Fruit fly (Drosophila melanogaster): ENCODE measurements around the gene CG15169.

The CG15169 gene

dm6 chr2L:19024744-19025059, 33.9 kb downstream of the CG15169 start:
- TF ChIP-seq CG5204 (GFP tag; optimal IDR thresholded peaks at IDR 0.05), result no peak

- TF ChIP-seq kay (GFP tag; ENCODE audit: borderline replicate concordance) (no peak), CG7101 (tag; optimal IDR thresholded peaks at IDR 0.05) (peak; percentile 21), CG7045 (GFP tag; optimal IDR thresholded peaks at IDR 0.05) (peak; percentile 11), tj (GFP tag; optimal IDR thresholded peaks at IDR 0.05) (no peak), CG33017 (tag; optimal IDR thresholded peaks at IDR 0.05) (peak; percentile 32), toe (GFP tag; optimal IDR thresholded peaks at IDR 0.05) (peak; percentile 10), CG12768 (GFP tag; optimal IDR thresholded peaks at IDR 0.05) (no peak)
These were observed 35.8 kb downstream of the CG15169 start for dm6 chr2L:19026491-19027197.

DNA sequence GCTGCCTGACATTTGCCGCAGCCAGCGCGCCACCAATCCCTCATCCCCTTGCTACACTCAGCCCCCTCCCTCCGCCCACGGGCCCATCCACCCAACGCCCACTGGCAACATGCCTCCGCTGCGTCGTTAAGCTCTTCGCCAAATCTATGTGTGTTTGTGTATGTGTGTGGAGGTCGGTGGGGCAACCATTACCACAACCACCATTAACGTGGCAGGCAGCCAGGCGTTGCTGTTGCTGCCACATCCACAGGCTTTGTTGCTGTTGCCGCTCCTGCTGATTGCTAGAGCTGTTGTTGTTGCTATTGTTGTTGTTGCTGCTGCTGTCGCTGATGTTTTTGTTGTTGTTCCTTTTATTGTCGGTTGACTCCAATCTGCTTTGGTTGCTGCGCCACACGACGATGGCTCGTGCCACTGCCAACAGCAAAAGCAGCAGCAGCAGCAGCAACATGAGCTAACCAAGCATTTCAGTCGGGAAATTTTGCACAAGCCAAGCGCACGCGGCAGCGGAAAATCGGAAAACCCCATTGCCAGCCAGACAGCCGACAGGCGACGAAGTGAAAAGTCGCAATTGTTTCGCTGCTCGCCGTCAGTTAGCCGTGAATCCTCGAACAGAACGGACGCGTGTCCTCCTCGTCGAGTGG, 36.5 kb downstream of the CG15169 start, which contains the start of gene Sidpn:
TSS of gene Sidpn (plus strand) at position 465 of the 641 bp plus-strand sequence.
- TF ChIP-seq CG7101 (tag; optimal IDR thresholded peaks at IDR 0.05), result no peak
- TF ChIP-seq cic (GFP tag; optimal IDR thresholded peaks at IDR 0.05), result peak; percentile 9

- TF ChIP-seq CG7101 (tag; optimal IDR thresholded peaks at IDR 0.05) (no peak), bab1 (GFP tag; optimal IDR thresholded peaks at IDR 0.05) (peak; percentile 19), CG14711 (tag; optimal IDR thresholded peaks at IDR 0.05) (no peak), cic (GFP tag; optimal IDR thresholded peaks at IDR 0.05) (no peak), CG7045 (GFP tag; optimal IDR thresholded peaks at IDR 0.05) (no peak), cnc (optimal IDR thresholded peaks at IDR 0.05) (no peak), toe (GFP tag; optimal IDR thresholded peaks at IDR 0.05) (no peak), Hr96 (GFP tag; optimal IDR thresholded peaks at IDR 0.05) (no peak), pad (GFP tag; optimal IDR thresholded peaks at IDR 0.05) (no peak), Clk (GFP tag; optimal IDR thresholded peaks at IDR 0.05) (no peak), CG12768 (GFP tag; optimal IDR thresholded peaks at IDR 0.05) (no peak), kay (GFP tag; ENCODE audit: borderline replicate concordance) (no peak), Mnt (GFP tag; optimal IDR thresholded peaks at IDR 0.05) (peak; percentile 25), CG5204 (GFP tag; optimal IDR thresholded peaks at IDR 0.05) (no peak)
These were observed 42.5 kb downstream of the CG15169 start, which contains the start of gene hook for dm6 chr2L:19033288-19033687. Gene hook, minus strand, starts transcription at chr2L:19033498.

DNA sequence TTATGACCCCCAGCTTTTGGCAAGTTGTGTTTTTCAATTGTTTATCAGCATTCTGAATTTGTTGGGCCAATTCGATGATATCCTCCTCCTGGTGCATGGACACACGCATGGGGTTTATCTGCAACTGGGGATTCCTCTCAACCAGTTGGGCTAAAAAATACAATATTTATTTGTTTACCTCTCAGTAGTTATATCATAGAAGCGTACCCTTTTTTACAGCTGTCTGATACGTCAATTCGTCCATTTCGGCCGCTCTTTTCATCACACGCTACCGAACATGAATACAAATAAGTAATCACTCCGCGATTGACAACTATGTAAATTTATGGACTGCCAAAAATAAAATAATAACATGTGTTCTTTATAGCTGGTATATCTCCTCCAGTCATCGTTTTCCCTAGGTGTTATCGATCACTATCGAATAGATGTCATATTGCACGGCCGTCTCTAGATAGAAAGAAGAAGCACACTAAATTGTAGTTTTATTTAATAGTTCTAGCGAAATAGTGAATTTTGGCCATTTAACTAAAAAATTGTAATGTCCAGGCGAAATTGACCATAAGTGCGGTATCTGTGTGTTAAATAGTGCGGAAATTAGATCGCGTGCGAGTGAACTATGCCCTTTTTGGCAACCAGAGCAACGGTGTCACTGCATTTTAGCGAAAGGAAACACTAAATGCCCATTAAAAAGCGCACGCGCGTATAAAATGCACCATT, 43.6 kb downstream of the CG15169 start, which contains the start of the genes mib2 and CG31800:
TSS of gene mib2 (plus strand) at position 232 of the 717 bp plus-strand sequence.
TSS of gene CG31800 (minus strand) at position 364 of the 717 bp plus-strand sequence.
- TF ChIP-seq CG7101 (tag; optimal IDR thresholded peaks at IDR 0.05) (peak; percentile 4), CG11617 (GFP tag; optimal IDR thresholded peaks at IDR 0.05) (peak; percentile 8), kay (GFP tag; ENCODE audit: borderline replicate concordance) (no peak), CG1620 (GFP tag; optimal IDR thresholded peaks at IDR 0.05) (no peak), CG12768 (GFP tag; optimal IDR thresholded peaks at IDR 0.05) (no peak), tj (GFP tag; optimal IDR thresholded peaks at IDR 0.05) (no peak), CG33017 (tag; optimal IDR thresholded peaks at IDR 0.05) (no peak), toe (GFP tag; optimal IDR thresholded peaks at IDR 0.05) (peak; percentile 7), CG14711 (tag; optimal IDR thresholded peaks at IDR 0.05) (no peak), Hr96 (GFP tag; optimal IDR thresholded peaks at IDR 0.05) (no peak), pad (GFP tag; optimal IDR thresholded peaks at IDR 0.05) (no peak), CG7045 (GFP tag; optimal IDR thresholded peaks at IDR 0.05) (no peak), Clk (GFP tag; optimal IDR thresholded peaks at IDR 0.05) (no peak), bab1 (GFP tag; optimal IDR thresholded peaks at IDR 0.05) (peak; percentile 13), Crg-1 (GFP tag; optimal IDR thresholded peaks at IDR 0.05) (no peak), cnc (optimal IDR thresholded peaks at IDR 0.05) (no peak), CG5204 (GFP tag; optimal IDR thresholded peaks at IDR 0.05) (no peak), ovo (GFP tag; optimal IDR thresholded peaks at IDR 0.05) (no peak), cic (GFP tag; optimal IDR thresholded peaks at IDR 0.05) (no peak), Mnt (GFP tag; optimal IDR thresholded peaks at IDR 0.05) (peak; percentile 35)

dm6 chr2L:19035013-19035412, 44.2 kb downstream of the CG15169 start:
- TF ChIP-seq bab1 (GFP tag; optimal IDR thresholded peaks at IDR 0.05), result no peak
- TF ChIP-seq Crg-1 (GFP tag; optimal IDR thresholded peaks at IDR 0.05), result no peak
- no peak for TF ChIP-seq Hr96 (GFP tag; optimal IDR thresholded peaks at IDR 0.05)
- no peak for TF ChIP-seq toe (GFP tag; optimal IDR thresholded peaks at IDR 0.05)
- no peak for TF ChIP-seq cic (GFP tag; optimal IDR thresholded peaks at IDR 0.05)
- TF ChIP-seq cnc (optimal IDR thresholded peaks at IDR 0.05), result no peak
- TF ChIP-seq tj (GFP tag; optimal IDR thresholded peaks at IDR 0.05), result peak; percentile 34
- TF ChIP-seq CG33017 (tag; optimal IDR thresholded peaks at IDR 0.05), result no peak

Measured in whole organism, adult.